Fruit fly (Drosophila melanogaster): ENCODE results near the gene CG17544.

CG17544 gene

DNA sequence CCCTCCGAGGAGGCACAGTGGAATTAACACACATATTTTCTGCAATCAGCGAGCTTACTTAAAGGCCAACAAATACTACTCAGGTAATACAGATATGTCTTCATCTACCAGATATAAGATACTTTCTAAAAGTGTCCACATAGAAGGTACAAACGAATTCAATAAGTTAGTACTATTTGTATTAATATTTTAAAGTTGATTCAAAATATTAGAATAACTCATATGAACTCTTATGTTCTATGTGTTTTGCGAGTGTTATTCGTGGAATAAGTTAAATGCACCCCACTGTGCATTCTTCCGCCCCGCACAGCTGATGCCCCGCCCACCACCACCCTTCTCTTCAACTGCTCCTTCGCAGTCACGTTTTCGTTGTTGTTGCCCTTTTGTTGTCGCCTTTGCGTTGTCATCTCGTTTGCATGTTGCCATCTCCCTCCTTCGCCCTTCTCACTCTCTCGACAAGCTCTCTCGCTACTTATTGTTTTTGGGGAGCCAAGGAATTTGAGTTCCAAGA, 36.6 kb downstream of the CG17544 start (continued):
- TF ChIP-seq Eip78C (GFP tag) = peak; percentile 90
- peak; percentile 78 for TF ChIP-seq lz (GFP tag; optimal IDR thresholded peaks at IDR 0.05)
- TF ChIP-seq vri (GFP tag; optimal IDR thresholded peaks at IDR 0.05) = peak; percentile 52
- TF ChIP-seq CG10631 (GFP tag; optimal IDR thresholded peaks at IDR 0.05) = peak; percentile 70
- TF ChIP-seq CG6163 (GFP tag; IDR thresholded peaks at IDR 0.05) = peak; percentile 55; the same call in 1 of the 3 replicates
- TF ChIP-seq CG6854 (GFP tag; optimal IDR thresholded peaks at IDR 0.05) = peak; percentile 32
- TF ChIP-seq CG11762 (GFP tag; optimal IDR thresholded peaks at IDR 0.05; ENCODE audit: insufficient read depth) = peak; percentile 73
- TF ChIP-seq CG31627 (GFP tag; optimal IDR thresholded peaks at IDR 0.05) = peak; percentile 78
- peak; percentile 19 for TF ChIP-seq fd85E (GFP tag; optimal IDR thresholded peaks at IDR 0.05)
- no peak for TF ChIP-seq CG11294 (GFP tag; IDR thresholded peaks at IDR 0.05)
- peak; percentile 69 for TF ChIP-seq Sox15 (GFP tag; optimal IDR thresholded peaks at IDR 0.05)
- peak; percentile 86 for TF ChIP-seq esn (GFP tag; optimal IDR thresholded peaks at IDR 0.05)
- TF ChIP-seq OdsH (GFP tag; optimal IDR thresholded peaks at IDR 0.05) = peak; percentile 73
- peak; percentile 60 for TF ChIP-seq fd59A (GFP tag; optimal IDR thresholded peaks at IDR 0.05)
- TF ChIP-seq CG6792 (GFP tag; optimal IDR thresholded peaks at IDR 0.05) = peak; percentile 79
- peak; percentile 64 for TF ChIP-seq Ets21C (GFP tag; optimal IDR thresholded peaks at IDR 0.05)
- TF ChIP-seq dac (GFP tag; optimal IDR thresholded peaks at IDR 0.05) = no peak
- TF ChIP-seq Sox14 (GFP tag; optimal IDR thresholded peaks at IDR 0.05) = peak; percentile 78
- TF ChIP-seq CG7368 (GFP tag; optimal IDR thresholded peaks at IDR 0.05) = peak; percentile 53
- TF ChIP-seq CG9139 (GFP tag; optimal IDR thresholded peaks at IDR 0.05) = peak; percentile 42
- TF ChIP-seq Sox102F (GFP tag; optimal IDR thresholded peaks at IDR 0.05) = peak; percentile 85
- 0 out of 3 replicates have a peak, but pooled peaks have one; percentile 37 for TF ChIP-seq eg (GFP tag; IDR thresholded peaks at IDR 0.05)
- peak; percentile 48; the same call in 2 of the 3 replicates for TF ChIP-seq CG8119 (GFP tag; IDR thresholded peaks at IDR 0.05)
- TF ChIP-seq salr (GFP tag; optimal IDR thresholded peaks at IDR 0.05) = peak in 1 of 2 experiments; percentile 60
- TF ChIP-seq CG32006 (GFP tag; optimal IDR thresholded peaks at IDR 0.05) = peak; percentile 71
- TF ChIP-seq dsx (GFP tag; optimal IDR thresholded peaks at IDR 0.05; ENCODE audit: poor library complexity, severe bottlenecking) = peak; percentile 59
- peak; percentile 67 for TF ChIP-seq CG3919 (GFP tag; optimal IDR thresholded peaks at IDR 0.05)
- peak; percentile 68 for TF ChIP-seq CG8632 (GFP tag; optimal IDR thresholded peaks at IDR 0.05)
- peak; percentile 86 for TF ChIP-seq Met (GFP tag; optimal IDR thresholded peaks at IDR 0.05)
- TF ChIP-seq pdm3 (GFP tag; optimal IDR thresholded peaks at IDR 0.05) = peak; percentile 66
- peak; percentile 60 for TF ChIP-seq Ets96B (tag; optimal IDR thresholded peaks at IDR 0.05)
- no peak for TF ChIP-seq Gug (GFP tag; IDR thresholded peaks at IDR 0.05)
- peak; percentile 68 for TF ChIP-seq CG10669 (GFP tag; optimal IDR thresholded peaks at IDR 0.05)
- peak; percentile 41 to 51 for TF ChIP-seq ss (GFP tag; optimal IDR thresholded peaks at IDR 0.05)
- peak; percentile 62 for TF ChIP-seq CG1621 (tag; optimal IDR thresholded peaks at IDR 0.05)
- peak; percentile 33 for TF ChIP-seq Eip93F (GFP tag; optimal IDR thresholded peaks at IDR 0.05)
- TF ChIP-seq svp (GFP tag) = peak; percentile 92
- TF ChIP-seq CG4318 (GFP tag; optimal IDR thresholded peaks at IDR 0.05) = peak; percentile 39

DNA sequence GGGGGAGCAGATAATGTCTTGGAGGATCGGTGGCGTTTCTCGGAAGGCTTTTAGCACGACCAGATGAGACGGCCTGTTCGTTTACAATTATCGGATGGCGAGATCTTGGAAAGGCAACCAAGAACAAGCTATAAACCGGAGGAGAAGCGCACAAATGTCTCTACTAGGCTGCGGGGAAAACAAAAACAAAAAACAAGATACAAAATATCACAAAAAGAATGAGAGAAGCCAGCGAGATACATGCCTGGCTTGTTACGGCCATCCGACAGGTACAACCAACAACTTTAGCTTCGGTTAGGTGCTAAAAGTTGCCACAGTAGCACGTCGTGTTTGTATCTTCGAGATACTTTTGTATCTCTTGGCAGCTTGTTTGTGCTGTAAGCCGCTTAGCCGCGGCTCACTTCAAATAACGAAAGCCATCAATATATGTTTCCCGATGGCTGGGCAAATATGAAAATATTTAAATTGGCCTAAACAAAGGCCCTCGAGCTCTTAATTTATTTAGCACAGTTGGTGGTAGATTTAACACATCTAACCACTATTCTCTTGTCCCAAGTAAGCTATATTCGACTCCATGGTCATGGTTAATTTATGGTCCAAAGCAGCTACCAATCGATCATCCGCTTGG, 38.4 kb downstream of the CG17544 start:
- TF ChIP-seq dsx (GFP tag; optimal IDR thresholded peaks at IDR 0.05; ENCODE audit: poor library complexity, severe bottlenecking) (peak; percentile 47), Ets96B (tag; optimal IDR thresholded peaks at IDR 0.05) (peak; percentile 16), eg (GFP tag; IDR thresholded peaks at IDR 0.05) (0 out of 3 replicates have a peak, but pooled peaks have one; percentile 31), OdsH (GFP tag; optimal IDR thresholded peaks at IDR 0.05) (no peak), salr (GFP tag; optimal IDR thresholded peaks at IDR 0.05) (no peak), CG3919 (GFP tag; optimal IDR thresholded peaks at IDR 0.05) (no peak), CG9139 (GFP tag; optimal IDR thresholded peaks at IDR 0.05) (no peak), ss (GFP tag; optimal IDR thresholded peaks at IDR 0.05) (peak; percentile 41 to 67), Hr39 (GFP tag; optimal IDR thresholded peaks at IDR 0.05) (no peak), dac (GFP tag; optimal IDR thresholded peaks at IDR 0.05) (no peak), topi (GFP tag; optimal IDR thresholded peaks at IDR 0.05) (no peak), CG15336 (GFP tag; IDR thresholded peaks at IDR 0.05) (peak; percentile 40; the same call in 1 of the 2 replicates), CG1621 (tag; optimal IDR thresholded peaks at IDR 0.05) (peak; percentile 54), esn (GFP tag; optimal IDR thresholded peaks at IDR 0.05) (no peak), CG8319 (GFP tag; optimal IDR thresholded peaks at IDR 0.05) (no peak), fd59A (GFP tag; optimal IDR thresholded peaks at IDR 0.05) (no peak), Lpt (GFP tag; optimal IDR thresholded peaks at IDR 0.05) (peak; percentile 43), CG16779 (tag; optimal IDR thresholded peaks at IDR 0.05) (peak; percentile 8), Met (GFP tag; optimal IDR thresholded peaks at IDR 0.05) (no peak), Blimp-1 (GFP tag; optimal IDR thresholded peaks at IDR 0.05) (no peak), Eip75B (GFP tag; optimal IDR thresholded peaks at IDR 0.05) (no peak), CG10631 (GFP tag; optimal IDR thresholded peaks at IDR 0.05) (no peak), achi (GFP tag; optimal IDR thresholded peaks at IDR 0.05) (no peak), CG3032 (tag; optimal IDR thresholded peaks at IDR 0.05) (peak; percentile 26)

Data from whole organism, prepupa.